Fruit fly (Drosophila melanogaster) whole organism, embryonic: Measurements from ENCODE around the gene Mical.

Source experiments
- Aef1 ChIP-seq: fragments of 200-800 bp; sonication (Bioruptor generic); IDR thresholded peaks from 3 replicates; pipeline ENCODE4 v1.3.6; 2022; ENCODE audit warnings: missing biosample characterization, missing genetic modification characterization
- BEAF-32 ChIP-seq: fragments of 200-800 bp; sonication (Bioruptor generic); optimal IDR thresholded peaks from 3 replicates; lab custom pipeline; 2017; ENCODE audit warnings: missing biosample characterization, missing genetic modification characterization, mild to moderate bottlenecking, moderate library complexity, missing genetic modification reagents
- Bteb2 ChIP-seq: fragments of 200-800 bp; sonication (Bioruptor generic); optimal IDR thresholded peaks from 2 replicates; lab custom pipeline; 2016; ENCODE audit warnings: missing biosample characterization, missing genetic modification characterization
- CG11560 ChIP-seq: fragments of 200-800 bp; sonication (Bioruptor generic); IDR thresholded peaks from 3 replicates; pipeline ENCODE4 v1.3.6; 2022; ENCODE audit warnings: missing biosample characterization, missing genetic modification characterization
- CG1233 ChIP-seq: fragments of 200-800 bp; sonication (Bioruptor generic); optimal IDR thresholded peaks from 4 replicates; lab custom pipeline; 2018; ENCODE audit warnings: missing biosample characterization, mild to moderate bottlenecking, missing genetic modification characterization
- CG13624 ChIP-seq: fragments of 200-800 bp; sonication (Bioruptor generic); optimal IDR thresholded peaks from 2 replicates; lab custom pipeline; 2016; ENCODE audit warnings: missing biosample characterization, missing genetic modification characterization
- CG15696 ChIP-seq: fragments of 200-800 bp; sonication (Bioruptor generic); optimal IDR thresholded peaks from 2 replicates; lab custom pipeline; 2019; ENCODE audit warnings: missing biosample characterization, mild to moderate bottlenecking, missing genetic modification characterization, moderate library complexity
- CG1602 ChIP-seq: fragments of 200-800 bp; sonication (Bioruptor generic); optimal IDR thresholded peaks from 3 replicates; lab custom pipeline; 2016; ENCODE audit warnings: missing biosample characterization, missing genetic modification characterization
- CG16863 ChIP-seq: fragments of 200-800 bp; sonication (Bioruptor generic); optimal IDR thresholded peaks from 3 replicates; lab custom pipeline; 2016; ENCODE audit warnings: missing biosample characterization, missing genetic modification characterization
- CG18476 ChIP-seq: fragments of 200-800 bp; sonication (Bioruptor generic); optimal IDR thresholded peaks from 2 replicates; lab custom pipeline; 2016; ENCODE audit warnings: missing biosample characterization, mild to moderate bottlenecking, missing genetic modification characterization
- CG18599 ChIP-seq: fragments of 200-800 bp; sonication (Bioruptor generic); optimal IDR thresholded peaks from 3 replicates; lab custom pipeline; 2017; ENCODE audit warnings: missing biosample characterization, missing genetic modification characterization, mild to moderate bottlenecking, moderate library complexity, missing genetic modification reagents
- CG18764 ChIP-seq: fragments of 200-800 bp; sonication (Bioruptor generic); optimal IDR thresholded peaks from 3 replicates; lab custom pipeline; 2016; ENCODE audit warnings: missing biosample characterization, missing genetic modification characterization
- CG2116 ChIP-seq: fragments of 200-800 bp; sonication (Bioruptor generic); optimal IDR thresholded peaks from 3 replicates; lab custom pipeline; 2018; ENCODE audit warnings: missing biosample characterization, mild to moderate bottlenecking, missing genetic modification characterization
- CG2199 ChIP-seq: fragments of 200-800 bp; sonication (Bioruptor generic); IDR thresholded peaks from 3 replicates; pipeline ENCODE4 v1.3.6; 2022; ENCODE audit warnings: missing biosample characterization, missing genetic modification characterization
- CG2678 ChIP-seq: fragments of 200-800 bp; sonication (Bioruptor generic); optimal IDR thresholded peaks from 3 replicates; lab custom pipeline; 2019; ENCODE audit warnings: missing biosample characterization, mild to moderate bottlenecking, missing genetic modification characterization, moderate library complexity
- CG30403 ChIP-seq: fragments of 200-800 bp; sonication (Bioruptor generic); optimal IDR thresholded peaks from 3 replicates; lab custom pipeline; 2016; ENCODE audit warnings: missing biosample characterization, missing genetic modification characterization
- CG3163 ChIP-seq: fragments of 200-800 bp; sonication (Bioruptor generic); optimal IDR thresholded peaks from 3 replicates; lab custom pipeline; 2016; ENCODE audit warnings: missing biosample characterization, missing genetic modification characterization
- CG34422 ChIP-seq: fragments of 200-800 bp; sonication (Bioruptor generic); IDR thresholded peaks from 3 replicates; pipeline ENCODE4 v1.3.6; 2022; ENCODE audit warnings: missing biosample characterization, missing genetic modification characterization
- CG3995 ChIP-seq: fragments of 200-800 bp; sonication (Bioruptor generic); optimal IDR thresholded peaks from 3 replicates; lab custom pipeline; 2016; ENCODE audit warnings: missing biosample characterization, missing genetic modification characterization
- CG4328 ChIP-seq: fragments of 200-800 bp; sonication (Bioruptor generic); optimal IDR thresholded peaks from 3 replicates; lab custom pipeline; 2017; ENCODE audit warnings: missing biosample characterization, missing genetic modification reagents, missing genetic modification characterization
- CG6175 ChIP-seq: fragments of 200-800 bp; sonication (Bioruptor generic); IDR thresholded peaks from 3 replicates; pipeline ENCODE4 v1.3.6; 2022; ENCODE audit warnings: missing biosample characterization, missing genetic modification characterization
- CG6683 ChIP-seq: fragments of 200-800 bp; sonication (Bioruptor generic); optimal IDR thresholded peaks from 2 replicates; lab custom pipeline; 2017; ENCODE audit warnings: missing biosample characterization, mild to moderate bottlenecking, missing genetic modification characterization, missing genetic modification reagents
- CG6791 ChIP-seq: fragments of 200-800 bp; sonication (Bioruptor generic); IDR thresholded peaks from 3 replicates; pipeline ENCODE4 v1.3.6; 2022; ENCODE audit warnings: missing biosample characterization, missing genetic modification characterization; ENCODE audit not compliant: partially characterized antibody
- CG9437 ChIP-seq: fragments of 200-800 bp; sonication (Bioruptor generic); optimal IDR thresholded peaks from 2 replicates; lab custom pipeline; 2018; ENCODE audit warnings: missing biosample characterization, mild to moderate bottlenecking, missing genetic modification characterization
- CrebB ChIP-seq: fragments of 200-800 bp; sonication (Bioruptor generic); optimal IDR thresholded peaks from 3 replicates; lab custom pipeline; 2018; ENCODE audit warnings: missing biosample characterization, mild to moderate bottlenecking, missing genetic modification characterization
- Dek ChIP-seq: fragments of 200-800 bp; sonication (Bioruptor generic); optimal IDR thresholded peaks from 3 replicates; lab custom pipeline; 2019; ENCODE audit warnings: missing biosample characterization, mild to moderate bottlenecking, missing genetic modification characterization, moderate library complexity
- Dip3 ChIP-seq: fragments of 200-800 bp; sonication (Bioruptor generic); optimal IDR thresholded peaks from 3 replicates; lab custom pipeline; 2016; ENCODE audit warnings: missing biosample characterization, missing genetic modification characterization
- E2f2 ChIP-seq: fragments of 200-800 bp; sonication (Bioruptor generic); IDR thresholded peaks from 2 replicates; pipeline ENCODE4 v1.3.6; 2022; ENCODE audit warnings: missing biosample characterization, missing genetic modification characterization
- Elba2 ChIP-seq: fragments of 200-800 bp; sonication (Bioruptor generic); optimal IDR thresholded peaks from 3 replicates; lab custom pipeline; 2016; ENCODE audit warnings: missing biosample characterization, missing genetic modification characterization
- Lhr ChIP-seq: fragments of 200-800 bp; sonication (Bioruptor generic); optimal IDR thresholded peaks from 3 replicates; lab custom pipeline; 2017; ENCODE audit warnings: mild to moderate bottlenecking, missing biosample characterization, missing genetic modification reagents, missing genetic modification characterization
- Mrtf ChIP-seq: fragments of 200-800 bp; sonication (Bioruptor generic); IDR thresholded peaks from 3 replicates; pipeline ENCODE4 v1.3.6; 2022; ENCODE audit warnings: missing biosample characterization, missing genetic modification characterization
- Side ChIP-seq: fragments of 200-800 bp; sonication (Bioruptor generic); optimal IDR thresholded peaks from 2 replicates; lab custom pipeline; 2016; ENCODE audit warnings: missing biosample characterization, missing genetic modification characterization
- Tbp ChIP-seq: fragments of >200 bp; optimal IDR thresholded peaks from 2 replicates; lab custom pipeline; 2018; ENCODE audit warnings: missing biosample characterization, missing genetic modification characterization
- Xrp1 ChIP-seq: fragments of 200-800 bp; sonication (Bioruptor generic); IDR thresholded peaks from 2 replicates; pipeline ENCODE4 v1.3.6; 2022; ENCODE audit warnings: missing biosample characterization, missing genetic modification characterization
- bbx ChIP-seq: fragments of 200-800 bp; sonication (Bioruptor generic); IDR thresholded peaks from 2 replicates; pipeline ENCODE4 v1.3.6; 2022; ENCODE audit warnings: missing biosample characterization, missing genetic modification characterization; ENCODE audit not compliant: partially characterized antibody
- bigmax ChIP-seq: fragments of 200-800 bp; sonication (Bioruptor generic); optimal IDR thresholded peaks from 2 replicates; lab custom pipeline; 2018; ENCODE audit warnings: missing biosample characterization, mild to moderate bottlenecking, missing genetic modification characterization
- ci ChIP-seq: fragments of 200-800 bp; sonication (Bioruptor generic); IDR thresholded peaks from 3 replicates; pipeline ENCODE4 v1.3.6; 2022; ENCODE audit warnings: missing biosample characterization, missing genetic modification characterization
- croc ChIP-seq: fragments of 200-800 bp; sonication (Bioruptor generic); conservative IDR thresholded peaks from 3 replicates; pipeline ENCODE4 v1.3.6; 2022; ENCODE audit warnings: missing biosample characterization, missing genetic modification characterization
- dysf ChIP-seq: fragments of 200-800 bp; sonication (Bioruptor generic); IDR thresholded peaks from 3 replicates; pipeline ENCODE4 v1.3.6; 2022; ENCODE audit warnings: missing biosample characterization, missing genetic modification characterization
- gsb ChIP-seq: fragments of 200-800 bp; sonication (Bioruptor generic); IDR thresholded peaks from 2 replicates; pipeline ENCODE4 v1.3.6; 2022; ENCODE audit warnings: missing biosample characterization, missing genetic modification characterization
- h ChIP-seq: fragments of >200 bp; optimal IDR thresholded peaks from 2 replicates; lab custom pipeline; 2017
- her ChIP-seq: fragments of 200-800 bp; sonication (Bioruptor generic); optimal IDR thresholded peaks from 2 replicates; lab custom pipeline; 2016; ENCODE audit warnings: missing biosample characterization, missing genetic modification characterization
- ind ChIP-seq: fragments of 200-800 bp; sonication (Bioruptor generic); optimal IDR thresholded peaks from 3 replicates; lab custom pipeline; 2016; ENCODE audit warnings: missing biosample characterization, missing genetic modification characterization
- kay ChIP-seq: fragments of 200-800 bp; sonication (Bioruptor generic); optimal IDR thresholded peaks from 2 replicates; lab custom pipeline; 2016; ENCODE audit warnings: missing biosample characterization, missing genetic modification characterization
- mirr ChIP-seq: fragments of 200-800 bp; sonication (Bioruptor generic); optimal IDR thresholded peaks from 3 replicates; lab custom pipeline; 2018; ENCODE audit warnings: missing biosample characterization, mild to moderate bottlenecking, missing genetic modification characterization
- nerfin-2 ChIP-seq: fragments of 200-800 bp; sonication (Bioruptor generic); IDR thresholded peaks from 2 replicates; pipeline ENCODE4 v1.3.6; 2022; ENCODE audit warnings: missing biosample characterization, missing genetic modification characterization; ENCODE audit not compliant: partially characterized antibody
- org-1 ChIP-seq: fragments of 200-800 bp; sonication (Bioruptor generic); optimal IDR thresholded peaks from 2 replicates; lab custom pipeline; 2017; ENCODE audit warnings: missing biosample characterization, missing genetic modification characterization
- pum ChIP-seq: fragments of 200-800 bp; sonication (Bioruptor generic); optimal IDR thresholded peaks from 2 replicates; lab custom pipeline; 2016; ENCODE audit warnings: missing biosample characterization, missing genetic modification characterization
- unpg ChIP-seq: fragments of 200-800 bp; sonication (Bioruptor generic); optimal IDR thresholded peaks from 3 replicates; lab custom pipeline; 2018; ENCODE audit warnings: missing biosample characterization, mild to moderate bottlenecking, missing genetic modification characterization, moderate library complexity
- usp ChIP-seq: fragments of >200 bp; optimal IDR thresholded peaks from 2 replicates; lab custom pipeline; 2017; ENCODE audit warnings: missing biosample characterization, missing genetic modification characterization
- zen2 ChIP-seq: fragments of 200-800 bp; sonication (Bioruptor generic); IDR thresholded peaks from 3 replicates; pipeline ENCODE4 v1.3.6; 2022; ENCODE audit warnings: missing biosample characterization, missing genetic modification characterization; ENCODE audit not compliant: partially characterized antibody
- zfh1 ChIP-seq: fragments of 200-800 bp; sonication (Bioruptor generic); IDR thresholded peaks from 3 replicates; pipeline ENCODE4 v1.3.6; 2022; ENCODE audit warnings: missing biosample characterization, missing genetic modification characterization

The Mical gene

DNA sequence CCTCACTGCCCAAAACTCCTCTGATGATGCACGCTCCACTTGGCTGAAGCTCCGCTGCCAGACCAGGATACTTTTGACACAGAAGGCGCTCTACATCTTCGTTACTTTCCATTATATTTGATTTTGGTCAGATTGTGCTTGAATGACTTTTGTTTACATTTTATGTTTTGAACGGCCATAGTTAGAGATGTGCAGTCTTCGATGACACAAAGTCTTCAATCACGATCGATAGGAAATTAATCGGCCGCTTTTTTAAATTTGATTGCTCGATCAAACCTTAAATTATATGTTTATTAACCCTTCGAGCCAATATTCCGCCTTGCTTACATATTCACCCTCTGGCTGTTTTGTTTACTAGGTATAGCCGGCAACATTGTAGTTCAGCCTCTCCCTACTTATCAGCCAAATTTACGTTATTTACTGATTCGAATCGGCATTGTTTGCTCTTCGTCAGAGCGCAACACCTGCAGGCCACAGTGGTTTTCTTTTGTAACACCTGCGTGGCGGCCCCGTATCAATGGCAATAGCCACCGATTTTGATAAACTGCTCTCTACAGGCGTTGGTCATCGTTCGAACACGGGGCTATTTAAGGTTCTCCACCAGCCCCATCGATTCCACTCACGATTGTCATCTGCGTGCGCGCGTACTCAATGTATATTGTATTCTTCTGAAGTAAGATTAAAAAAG is 10.1 kb upstream of the Mical start, which contains the start of the genes Fancl and Npc2e (continued):
- TF ChIP-seq nerfin-2 (GFP tag; lab: Robert Waterston, UW): peak; percentile 46; the same call in 1 of the 2 replicates
- peak; percentile 45 for TF ChIP-seq BEAF-32 (GFP tag; lab: Kevin White, UChicago)
- no peak for TF ChIP-seq CG3163 (GFP tag; lab: Kevin White, UChicago)
- TF ChIP-seq unpg (GFP tag; lab: Kevin White, UChicago): no peak
- peak; percentile 6 for TF ChIP-seq Lhr (GFP tag; lab: Kevin White, UChicago)
- TF ChIP-seq CG3995: no peak
- no peak for TF ChIP-seq CG2199 (GFP tag; lab: Robert Waterston, UW)
- TF ChIP-seq CG2116 (GFP tag; lab: Kevin White, UChicago): peak; percentile 35
- TF ChIP-seq CG6175: no peak
- no peak for TF ChIP-seq her (GFP tag; lab: Kevin White, UChicago)
- TF ChIP-seq CG34422 (GFP tag; lab: Robert Waterston, UW): no peak
- no peak for TF ChIP-seq Dek (tag; lab: Kevin White, UChicago)
- no peak for TF ChIP-seq Mrtf (GFP tag; lab: Robert Waterston, UW)
- no peak for TF ChIP-seq dysf (GFP tag; lab: Robert Waterston, UW)
- TF ChIP-seq croc (GFP tag; lab: Robert Waterston, UW): no peak
- no peak for TF ChIP-seq Side
- peak; percentile 92 for TF ChIP-seq E2f2 (GFP tag; lab: Robert Waterston, UW)
- no peak for TF ChIP-seq mirr (GFP tag; lab: Kevin White, UChicago)
- no peak for TF ChIP-seq kay (GFP tag; lab: Kevin White, UChicago)
- TF ChIP-seq h (lab: Kevin White, UChicago): no peak
- TF ChIP-seq CG18764 (GFP tag; lab: Kevin White, UChicago): no peak
- TF ChIP-seq CG11560: no peak
- TF ChIP-seq CG18476: no peak
- no peak for TF ChIP-seq CG1602 (GFP tag; lab: Kevin White, UChicago)
- TF ChIP-seq gsb (GFP tag; lab: Robert Waterston, UW): no peak
- TF ChIP-seq org-1 (GFP tag; lab: Kevin White, UChicago): no peak
- TF ChIP-seq CG1233 (GFP tag; lab: Kevin White, UChicago): no peak
- TF ChIP-seq CrebB (tag; lab: Kevin White, UChicago): no peak
- no peak for TF ChIP-seq CG4328
- TF ChIP-seq CG13624 (GFP tag; lab: Kevin White, UChicago): no peak
- no peak for TF ChIP-seq zen2 (GFP tag; lab: Robert Waterston, UW)
- no peak for TF ChIP-seq Tbp (GFP tag; lab: Kevin White, UChicago)
- TF ChIP-seq CG18599 (GFP tag; lab: Kevin White, UChicago): no peak
- no peak for TF ChIP-seq Elba2
- no peak for TF ChIP-seq Aef1 (GFP tag; lab: Robert Waterston, UW)
- no peak for TF ChIP-seq Bteb2
- TF ChIP-seq ind: no peak
- TF ChIP-seq CG16863 (GFP tag; lab: Kevin White, UChicago): no peak
- TF ChIP-seq CG6791: no peak; the same call in 2 of the 3 replicates
- TF ChIP-seq Xrp1 (GFP tag; lab: Robert Waterston, UW): no peak
- TF ChIP-seq Dip3: no peak
- TF ChIP-seq usp: no peak
- no peak for TF ChIP-seq bbx (GFP tag; lab: Robert Waterston, UW)
- TF ChIP-seq CG2678 (tag; lab: Kevin White, UChicago): no peak
- no peak for TF ChIP-seq ci
- TF ChIP-seq CG6683 (GFP tag; lab: Kevin White, UChicago): no peak
- TF ChIP-seq bigmax (GFP tag; lab: Kevin White, UChicago): no peak
- no peak for TF ChIP-seq CG9437
- no peak for TF ChIP-seq zfh1 (GFP tag; lab: Robert Waterston, UW)
- no peak for TF ChIP-seq CG15696 (tag; lab: Kevin White, UChicago)
- TF ChIP-seq pum: no peak
- TF ChIP-seq CG30403 (GFP tag; lab: Kevin White, UChicago): no peak
